Worm (Caenorhabditis elegans) whole organism, late embryonic: ENCODE measurements around the gene srz-13.

Experiments
- ceh-34 ChIP-seq: sonication (generic microtip); optimal IDR thresholded peaks from 2 replicates; lab custom pipeline; 2016; ENCODE audit warnings: mild to moderate bottlenecking, missing genetic modification characterization, missing compliant biosample characterization
- dmd-4 ChIP-seq: sonication (generic microtip); optimal IDR thresholded peaks from 2 replicates; lab custom pipeline; 2016; ENCODE audit warnings: borderline replicate concordance, missing genetic modification characterization, missing compliant biosample characterization
- dve-1 ChIP-seq: sonication (generic microtip); optimal IDR thresholded peaks from 2 replicates; lab custom pipeline; 2017; ENCODE audit warnings: antibody characterized with exemption, mild to moderate bottlenecking, missing genetic modification characterization, missing compliant biosample characterization
- elt-4 ChIP-seq: sonication (generic microtip); optimal IDR thresholded peaks from 2 replicates; lab custom pipeline; 2016; ENCODE audit warnings: missing genetic modification characterization, missing compliant biosample characterization
- fkh-10 ChIP-seq: fragments of 150-350 bp; optimal IDR thresholded peaks from 2 replicates; lab custom pipeline; 2014; ENCODE audit warnings: missing biosample characterization, missing genetic modification reagents, missing genetic modification characterization
- hlh-15 ChIP-seq: sonication (generic microtip); optimal IDR thresholded peaks from 2 replicates; lab custom pipeline; 2016; ENCODE audit warnings: missing genetic modification characterization, missing compliant biosample characterization
- lin-11 ChIP-seq: fragments of 200-800 bp; sonication (Bioruptor generic); optimal IDR thresholded peaks from 2 replicates; lab custom pipeline; 2018; ENCODE audit warnings: mild to moderate bottlenecking, missing genetic modification characterization, missing compliant biosample characterization
- nhr-232 ChIP-seq: sonication (generic microtip); optimal IDR thresholded peaks from 2 replicates; lab custom pipeline; 2016; ENCODE audit warnings: missing genetic modification characterization, missing compliant biosample characterization
- pqm-1 ChIP-seq: sonication (generic microtip); optimal IDR thresholded peaks from 2 replicates; lab custom pipeline; 2016; ENCODE audit warnings: missing genetic modification characterization, missing compliant biosample characterization
- sox-4 ChIP-seq: sonication (generic microtip); optimal IDR thresholded peaks from 2 replicates; lab custom pipeline; 2017; ENCODE audit warnings: mild to moderate bottlenecking, missing genetic modification characterization, inconsistent platforms, missing compliant biosample characterization

DNA sequence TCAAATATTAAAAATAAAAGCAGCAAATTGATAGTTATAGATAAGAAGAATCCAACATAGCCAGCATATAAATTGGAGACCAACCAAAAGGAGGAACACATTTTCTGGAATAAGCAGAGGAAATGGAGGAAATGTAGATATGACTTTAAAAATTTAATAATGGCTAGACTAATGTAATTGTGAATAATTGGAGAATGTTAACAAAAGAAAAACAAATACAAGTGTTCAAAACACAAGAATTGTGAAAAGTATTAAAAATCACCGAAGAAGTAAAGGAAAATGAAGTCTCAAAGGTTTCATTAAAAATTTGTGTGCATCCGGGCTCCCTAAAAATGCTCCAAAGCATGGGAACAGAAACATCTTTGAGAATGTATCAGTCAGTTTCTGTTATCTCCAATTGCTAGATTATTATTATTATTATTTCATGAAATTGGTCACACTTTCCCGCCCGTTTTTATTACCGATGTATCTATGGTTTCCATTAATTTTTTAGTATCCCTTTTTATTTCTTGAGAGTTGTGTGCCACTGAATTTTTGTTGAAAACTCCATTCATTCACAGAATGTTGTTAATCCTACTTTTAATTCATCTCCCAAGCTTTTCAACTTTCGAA lies 20.0 kb upstream of the srz-13 start, which contains the start of the genes str-109 and F10A3.11:
- TF ChIP-seq sox-4 (tag; lab: Kevin White, UChicago) (no peak), pqm-1 (no peak), dve-1 (tag; lab: Kevin White, UChicago) (no peak), elt-4 (tag; lab: Kevin White, UChicago) (no peak), nhr-232 (tag; lab: Kevin White, UChicago) (no peak), fkh-10 (no peak), lin-11 (no peak), hlh-15 (no peak), ceh-34 (tag; lab: Kevin White, UChicago) (no peak), dmd-4 (tag; lab: Kevin White, UChicago) (no peak)
